Worm (Caenorhabditis elegans): Measurements from ENCODE around the gene gna-1.

gna-1 gene

ce11 chrV:10320101-10320761 is at the start of gene gna-1, which contains the start of gene B0024.13:
gna-1 (minus strand) TSS chrV:10320151.
B0024.13 (plus strand) TSS chrV:10320711.
- TF ChIP-seq ztf-26 (tag; optimal IDR thresholded peaks at IDR 0.05) (no peak), hmg-20 (GFP tag; IDR thresholded peaks at IDR 0.05) (0 out of 2 replicates have a peak, but pooled peaks have one; percentile 62), bed-2 (GFP tag; IDR thresholded peaks at IDR 0.05) (peak; percentile 53; the same call in 1 of the 2 replicates), ceh-91 (GFP tag; IDR thresholded peaks at IDR 0.05) (peak; percentile 51; the same call in 1 of the 2 replicates), snpc-4 (GFP tag; optimal IDR thresholded peaks at IDR 0.05) (no peak), snpc-4 (tag; optimal IDR thresholded peaks at IDR 0.05) (peak in 2 of 4 experiments; percentile 10 to 39), mcd-1 (GFP tag; IDR thresholded peaks at IDR 0.05) (peak; percentile 47), rec-8 (tag; optimal IDR thresholded peaks at IDR 0.05) (no peak), nfyb-1 (GFP tag; IDR thresholded peaks at IDR 0.05) (no peak), xnd-1 (tag; optimal IDR thresholded peaks at IDR 0.05) (no peak), nfya-1 (tag; optimal IDR thresholded peaks at IDR 0.05; ENCODE audit: borderline replicate concordance, insufficient read depth) (no peak), zim-3 (tag; optimal IDR thresholded peaks at IDR 0.05) (no peak), lin-54 (GFP tag; optimal IDR thresholded peaks at IDR 0.05) (peak; percentile 46), madf-10 (tag; optimal IDR thresholded peaks at IDR 0.05) (peak; percentile 27), ztf-18 (tag; optimal IDR thresholded peaks at IDR 0.05) (peak; percentile 26), F23B12.7 (tag; optimal IDR thresholded peaks at IDR 0.05; ENCODE audit: insufficient read depth) (no peak), lir-1 (GFP tag; conservative IDR thresholded peaks at IDR 0.05) (peak; percentile 56; the same call in 1 of the 2 replicates), madf-6 (GFP tag; IDR thresholded peaks at IDR 0.05) (peak; percentile 58), Y53F4B.3 (GFP tag; IDR thresholded peaks at IDR 0.05) (no peak), tbp1 (GFP tag; optimal IDR thresholded peaks at IDR 0.05) (peak; percentile 20), lsl-1 (GFP tag; optimal IDR thresholded peaks at IDR 0.05) (peak; percentile 24), lag-1 (GFP tag; IDR thresholded peaks at IDR 0.05) (no peak), mes-4 (tag; optimal IDR thresholded peaks at IDR 0.05) (no peak), fkh-3 (tag; optimal IDR thresholded peaks at IDR 0.05) (no peak), pbrm-1 (GFP tag; IDR thresholded peaks at IDR 0.05) (0 out of 2 replicates have a peak, but pooled peaks have one; percentile 26), lsy-27 (tag; optimal IDR thresholded peaks at IDR 0.05; ENCODE audit: borderline replicate concordance, insufficient read depth) (no peak), F57A8.1 (GFP tag; optimal IDR thresholded peaks at IDR 0.05) (no peak), K11D2.4 (GFP tag; IDR thresholded peaks at IDR 0.05) (0 out of 2 replicates have a peak, but pooled peaks have one; percentile 46), snpc-3.4 (tag; optimal IDR thresholded peaks at IDR 0.05) (peak; percentile 30), zfh-2 (GFP tag; conservative IDR thresholded peaks at IDR 0.05) (no peak), nhr-179 (tag; optimal IDR thresholded peaks at IDR 0.05) (no peak), nhr-27 (tag; optimal IDR thresholded peaks at IDR 0.05) (no peak), aptf-2 (GFP tag; conservative IDR thresholded peaks at IDR 0.05) (no peak), attf-5 (GFP tag; optimal IDR thresholded peaks at IDR 0.05) (peak; percentile 58), rpc-1 (optimal IDR thresholded peaks at IDR 0.05) (no peak), rpc-1 (tag; optimal IDR thresholded peaks at IDR 0.05) (no peak), let-526 (GFP tag; IDR thresholded peaks at IDR 0.05) (no peak), D2030.7 (GFP tag; IDR thresholded peaks at IDR 0.05) (peak; percentile 31; the same call in 1 of the 2 replicates), die-1 (tag; optimal IDR thresholded peaks at IDR 0.05) (no peak), B0035.1 (tag; optimal IDR thresholded peaks at IDR 0.05) (no peak), rcor-1 (GFP tag; IDR thresholded peaks at IDR 0.05) (peak; percentile 50; the same call in 1 of the 2 replicates), ceh-40 (GFP tag; IDR thresholded peaks at IDR 0.05) (peak; percentile 70; the same call in 1 of the 2 replicates), nfya-2 (GFP tag; IDR thresholded peaks at IDR 0.05) (no peak), ZK185.1 (tag; optimal IDR thresholded peaks at IDR 0.05; ENCODE audit: poor library complexity, severe bottlenecking) (peak; percentile 77), cebp-2 (GFP tag; IDR thresholded peaks at IDR 0.05) (no peak), hmg-1.2 (GFP tag; IDR thresholded peaks at IDR 0.05) (0 out of 2 replicates have a peak, but pooled peaks have one; percentile 9), ccch-3 (GFP tag; optimal IDR thresholded peaks at IDR 0.05) (peak; percentile 24)
